Worm (Caenorhabditis elegans) whole organism, L4 larva: ENCODE measurements around the gene idpp-16.

Experiments used
- D1046.2 ChIP-seq: fragments of 200-800 bp; sonication (Bioruptor generic); IDR thresholded peaks from 2 replicates; pipeline ENCODE4 v1.3.6; 2022; ENCODE audit warnings: missing genetic modification characterization, missing compliant biosample characterization
- F10B5.3 ChIP-seq: sonication (generic microtip); optimal IDR thresholded peaks from 2 replicates; lab custom pipeline; 2016; ENCODE audit warnings: mild to moderate bottlenecking, missing genetic modification characterization, missing compliant biosample characterization
- F37D6.2 ChIP-seq: sonication (generic microtip); optimal IDR thresholded peaks from 2 replicates; lab custom pipeline; 2016; ENCODE audit warnings: mild to moderate bottlenecking, missing genetic modification characterization, missing compliant biosample characterization
- T20F7.1 ChIP-seq: fragments of 200-800 bp; sonication (Bioruptor generic); optimal IDR thresholded peaks from 2 replicates; lab custom pipeline; 2018; ENCODE audit warnings: mild to moderate bottlenecking, missing genetic modification characterization, missing compliant biosample characterization
- Y5F2A.4 ChIP-seq: fragments of 200-800 bp; sonication (Bioruptor generic); optimal IDR thresholded peaks from 2 replicates; lab custom pipeline; 2018; ENCODE audit warnings: mild to moderate bottlenecking, missing genetic modification characterization, missing compliant biosample characterization
- aha-1 ChIP-seq: fragments of 150-350 bp; peaks from one replicate; lab custom pipeline; 2014; ENCODE audit warnings: missing biosample characterization, missing genetic modification characterization
- arid-1 ChIP-seq: fragments of 200-800 bp; sonication (Bioruptor generic); conservative IDR thresholded peaks from 2 replicates; pipeline ENCODE4 v1.3.6; 2022; ENCODE audit warnings: missing genetic modification reagents, missing genetic modification characterization, missing compliant biosample characterization
- ceh-28 ChIP-seq: fragments of 150-350 bp; optimal IDR thresholded peaks from 2 replicates; lab custom pipeline; 2014; ENCODE audit warnings: missing biosample characterization, missing genetic modification reagents, missing genetic modification characterization
- ces-1 ChIP-seq: fragments of 150-350 bp; sonication (generic microtip); optimal IDR thresholded peaks from 4 replicates; lab custom pipeline; 2014; ENCODE audit warnings: missing biosample characterization, missing genetic modification reagents, missing genetic modification characterization
- cey-2 ChIP-seq: sonication (generic microtip); optimal IDR thresholded peaks from 3 replicates; lab custom pipeline; 2017; ENCODE audit warnings: missing genetic modification characterization, mild to moderate bottlenecking, missing compliant biosample characterization, antibody characterized with exemption, borderline replicate concordance; ENCODE audit not compliant: insufficient read depth
- ctbp-1 ChIP-seq: fragments of 200-800 bp; sonication (Bioruptor generic); IDR thresholded peaks from 2 replicates; pipeline ENCODE4 v1.3.6; 2022; ENCODE audit warnings: missing genetic modification reagents, missing genetic modification characterization, missing compliant biosample characterization
- daf-12 ChIP-seq: fragments of 150-350 bp; optimal IDR thresholded peaks from 2 replicates; lab custom pipeline; 2014; ENCODE audit warnings: missing biosample characterization, missing genetic modification reagents, missing genetic modification characterization
- dmd-6 ChIP-seq: fragments of 200-800 bp; sonication (Bioruptor generic); IDR thresholded peaks from 2 replicates; pipeline ENCODE4 v1.3.6; 2022; ENCODE audit warnings: missing genetic modification reagents, missing genetic modification characterization, missing compliant biosample characterization
- dpl-1 ChIP-seq: fragments of 150-350 bp; optimal IDR thresholded peaks from 2 replicates; lab custom pipeline; 2014; ENCODE audit warnings: missing biosample characterization, missing genetic modification reagents, missing genetic modification characterization
- dve-1 ChIP-seq: sonication (generic microtip); optimal IDR thresholded peaks from 2 replicates; lab custom pipeline; 2017; ENCODE audit warnings: antibody characterized with exemption, mild to moderate bottlenecking, missing genetic modification characterization, missing compliant biosample characterization; ENCODE audit not compliant: insufficient read depth
- egl-43 ChIP-seq: fragments of 200-800 bp; sonication (Bioruptor generic); IDR thresholded peaks from 2 replicates; pipeline ENCODE4 v1.3.6; 2022; ENCODE audit warnings: missing genetic modification reagents, missing genetic modification characterization, missing compliant biosample characterization
- fos-1 ChIP-seq: fragments of 150-350 bp; optimal IDR thresholded peaks from 2 replicates; lab custom pipeline; 2014; ENCODE audit warnings: missing biosample characterization, missing genetic modification characterization
- hlh-11 ChIP-seq: fragments of 200-800 bp; sonication (Bioruptor generic); optimal IDR thresholded peaks from 2 replicates; lab custom pipeline; 2018; ENCODE audit warnings: mild to moderate bottlenecking, missing genetic modification characterization, missing compliant biosample characterization
- hlh-30 ChIP-seq: sonication (generic microtip); optimal IDR thresholded peaks from 2 replicates; lab custom pipeline; 2017; ENCODE audit warnings: antibody characterized with exemption, mild to moderate bottlenecking, missing genetic modification characterization, missing compliant biosample characterization; ENCODE audit not compliant: insufficient read depth
- lin-1 ChIP-seq: fragments of 200-800 bp; sonication (Bioruptor generic); IDR thresholded peaks from 2 replicates; pipeline ENCODE4 v1.3.6; 2022; ENCODE audit warnings: missing genetic modification reagents, missing genetic modification characterization, missing compliant biosample characterization
- lin-15B ChIP-seq: fragments of 150-350 bp; sonication (generic microtip); optimal IDR thresholded peaks from 3 replicates; lab custom pipeline; 2014; ENCODE audit warnings: missing biosample characterization, missing genetic modification characterization
- lin-29 ChIP-seq: fragments of 200-800 bp; sonication (Bioruptor generic); IDR thresholded peaks from 2 replicates; pipeline ENCODE4 v1.3.6; 2022; ENCODE audit warnings: missing genetic modification reagents, missing genetic modification characterization, missing compliant biosample characterization
- lin-38 ChIP-seq: fragments of 200-800 bp; sonication (Bioruptor generic); IDR thresholded peaks from 2 replicates; pipeline ENCODE4 v1.3.6; 2022; ENCODE audit warnings: missing genetic modification reagents, missing genetic modification characterization, missing compliant biosample characterization
- lir-3 ChIP-seq: sonication (generic microtip); optimal IDR thresholded peaks from 2 replicates; lab custom pipeline; 2016; ENCODE audit warnings: mild to moderate bottlenecking, missing genetic modification characterization, missing compliant biosample characterization
- lsy-2 ChIP-seq, 2 experiments: fragments of 150-350 bp in 1 of 2; sonication (generic microtip) in 1 of 2; optimal IDR thresholded peaks; 2 replicates each; lab custom pipeline; 2014 to 2017; ENCODE audit warnings: missing biosample characterization in 2 of 2, missing genetic modification characterization in 2 of 2
- madf-9 ChIP-seq: fragments of 200-800 bp; sonication (Bioruptor generic); conservative IDR thresholded peaks from 2 replicates; pipeline ENCODE4 v1.3.6; 2022; ENCODE audit warnings: missing genetic modification reagents, missing genetic modification characterization, missing compliant biosample characterization
- mdl-1 ChIP-seq, 2 experiments: fragments of 150-350 bp in 1 of 2; sonication (generic microtip) in 1 of 2; optimal IDR thresholded peaks; 2 replicates each; lab custom pipeline; 2014 to 2017; ENCODE audit warnings: missing biosample characterization in 2 of 2, missing genetic modification characterization in 2 of 2
- mdt-29 ChIP-seq: fragments of 200-800 bp; sonication (Bioruptor generic); IDR thresholded peaks from 2 replicates; pipeline ENCODE4 v1.3.6; 2022; ENCODE audit warnings: missing genetic modification reagents, missing genetic modification characterization, missing compliant biosample characterization
- mep-1 ChIP-seq: fragments of 150-350 bp; sonication (generic microtip); optimal IDR thresholded peaks from 3 replicates; lab custom pipeline; 2014; ENCODE audit warnings: missing biosample characterization, missing genetic modification characterization
- nhr-11 ChIP-seq: fragments of 150-350 bp; optimal IDR thresholded peaks from 2 replicates; lab custom pipeline; 2014; ENCODE audit warnings: missing biosample characterization, missing genetic modification characterization
- nhr-111 ChIP-seq: fragments of 200-800 bp; sonication (Bioruptor generic); optimal IDR thresholded peaks from 2 replicates; lab custom pipeline; 2018; ENCODE audit warnings: mild to moderate bottlenecking, missing genetic modification characterization, missing compliant biosample characterization
- nhr-25 ChIP-seq: sonication (generic microtip); optimal IDR thresholded peaks from 2 replicates; lab custom pipeline; 2017; ENCODE audit warnings: missing genetic modification characterization, mild to moderate bottlenecking, missing compliant biosample characterization, antibody characterized with exemption, moderate library complexity, borderline replicate concordance; ENCODE audit not compliant: insufficient read depth
- nhr-28 ChIP-seq: fragments of 150-350 bp; optimal IDR thresholded peaks from 2 replicates; lab custom pipeline; 2014; ENCODE audit warnings: missing biosample characterization, missing genetic modification characterization
- nhr-48 ChIP-seq: sonication (generic microtip); optimal IDR thresholded peaks from 2 replicates; lab custom pipeline; 2016; ENCODE audit warnings: mild to moderate bottlenecking, missing genetic modification characterization, missing compliant biosample characterization
- pha-4 ChIP-seq, 2 experiments: fragments of 150-350 bp in 1 of 2; fragments of 200-800 bp in 1 of 2; sonication (Bioruptor generic) in 1 of 2; IDR thresholded peaks in 1 of 2; optimal IDR thresholded peaks in 1 of 2; 2 replicates each; pipeline versions ENCODE4 v1.3.6 to Lab custom; 2014 to 2022; ENCODE audit warnings: missing genetic modification characterization in 2 of 2, missing genetic modification reagents in 2 of 2, missing biosample characterization in 1 of 2, missing compliant biosample characterization in 1 of 2
- php-3 ChIP-seq: fragments of 200-800 bp; sonication (Bioruptor generic); IDR thresholded peaks from 2 replicates; pipeline ENCODE4 v1.3.6; 2022; ENCODE audit warnings: missing genetic modification reagents, missing genetic modification characterization, missing compliant biosample characterization
- pqm-1 ChIP-seq: sonication (generic microtip); optimal IDR thresholded peaks from 2 replicates; lab custom pipeline; 2017; ENCODE audit warnings: missing biosample characterization, missing genetic modification characterization
- rbr-2 ChIP-seq: sonication (generic microtip); optimal IDR thresholded peaks from 2 replicates; lab custom pipeline; 2016; ENCODE audit warnings: missing genotype, missing genetic modification characterization, missing compliant biosample characterization
- sdz-12 ChIP-seq: fragments of 200-800 bp; sonication (Bioruptor generic); optimal IDR thresholded peaks from 2 replicates; lab custom pipeline; 2018; ENCODE audit warnings: mild to moderate bottlenecking, missing genetic modification characterization, missing compliant biosample characterization
- set-16 ChIP-seq: fragments of 200-800 bp; sonication (Bioruptor generic); IDR thresholded peaks from 2 replicates; pipeline ENCODE4 v1.3.6; 2022; ENCODE audit warnings: missing genetic modification reagents, missing genetic modification characterization, missing compliant biosample characterization
- spr-3 ChIP-seq: fragments of 200-800 bp; sonication (Bioruptor generic); optimal IDR thresholded peaks from 2 replicates; lab custom pipeline; 2018; ENCODE audit warnings: mild to moderate bottlenecking, missing genetic modification characterization, missing compliant biosample characterization
- tra-1 ChIP-seq: fragments of 200-800 bp; sonication (Bioruptor generic); IDR thresholded peaks from 2 replicates; pipeline ENCODE4 v1.3.6; 2022; ENCODE audit warnings: missing genetic modification reagents, missing genetic modification characterization, missing compliant biosample characterization
- vab-7 ChIP-seq: fragments of 200-800 bp; sonication (Bioruptor generic); IDR thresholded peaks from 2 replicates; pipeline ENCODE4 v1.3.6; 2022; ENCODE audit warnings: missing genetic modification reagents, missing genetic modification characterization, missing compliant biosample characterization
- zip-11 ChIP-seq: fragments of 200-800 bp; sonication (Bioruptor generic); IDR thresholded peaks from 2 replicates; pipeline ENCODE4 v1.3.6; 2022; ENCODE audit warnings: missing genetic modification characterization, missing compliant biosample characterization
- zip-2 ChIP-seq: fragments of 150-350 bp; optimal IDR thresholded peaks from 2 replicates; lab custom pipeline; 2014; ENCODE audit warnings: missing biosample characterization, missing genetic modification characterization
- ztf-11 ChIP-seq: fragments of 150-350 bp; optimal IDR thresholded peaks from 2 replicates; lab custom pipeline; 2014; ENCODE audit warnings: missing biosample characterization, missing genetic modification characterization

idpp-16 gene

ce11 chrV:11615948-11616681, 9.8 kb upstream of the idpp-16 start, which contains the start of gene nlp-24 (continued):
- peak; percentile 22 for TF ChIP-seq hlh-11

ce11 chrV:11614805-11615497, 8.6 kb upstream of the idpp-16 start:
- TF ChIP-seq Y5F2A.4 (GFP tag; lab: Kevin White, UChicago) (no peak), D1046.2 (GFP tag; lab: Robert Waterston, UW) (no peak), fos-1 (tag; lab: Kevin White, UChicago) (no peak), hlh-11 (peak; percentile 52), nhr-25 (tag; lab: Kevin White, UChicago) (peak; percentile 85), lin-29 (GFP tag; lab: Robert Waterston, UW) (no peak), pha-4 (GFP tag; IDR thresholded peaks at IDR 0.05; lab: Robert Waterston, UW) (no peak), pha-4 (tag; optimal IDR thresholded peaks at IDR 0.05; lab: Kevin White, UChicago) (no peak), mep-1 (peak; percentile 26), lsy-2 (tag; optimal IDR thresholded peaks at IDR 0.05; lab: Kevin White, UChicago) (peak in 1 of 2 experiments; percentile 37), nhr-11 (tag; lab: Kevin White, UChicago) (no peak), pqm-1 (tag; lab: Kevin White, UChicago) (no peak), hlh-30 (tag; lab: Kevin White, UChicago) (peak; percentile 76), madf-9 (GFP tag; lab: Robert Waterston, UW) (no peak), vab-7 (GFP tag; lab: Robert Waterston, UW) (no peak), ces-1 (GFP tag; lab: Kevin White, UChicago) (no peak), arid-1 (GFP tag; lab: Robert Waterston, UW) (no peak), ztf-11 (tag; lab: Kevin White, UChicago) (no peak), aha-1 (peak; percentile 93), daf-12 (tag; lab: Kevin White, UChicago) (no peak), F10B5.3 (no peak), T20F7.1 (peak; percentile 31), tra-1 (GFP tag; lab: Robert Waterston, UW) (no peak), sdz-12 (no peak), set-16 (GFP tag; lab: Robert Waterston, UW) (no peak), lin-1 (GFP tag; lab: Robert Waterston, UW) (no peak), dve-1 (tag; lab: Kevin White, UChicago) (peak; percentile 81), ctbp-1 (GFP tag; lab: Robert Waterston, UW) (no peak), lin-15B (tag; lab: Kevin White, UChicago) (no peak), ceh-28 (tag; lab: Kevin White, UChicago) (no peak), nhr-48 (tag; lab: Kevin White, UChicago) (peak; percentile 65), spr-3 (GFP tag; lab: Kevin White, UChicago) (no peak), mdl-1 (tag; optimal IDR thresholded peaks at IDR 0.05; lab: Kevin White, UChicago) (no peak), mdt-29 (no peak), dpl-1 (GFP tag; lab: Kevin White, UChicago) (no peak), nhr-111 (GFP tag; lab: Kevin White, UChicago) (no peak), F37D6.2 (tag; lab: Kevin White, UChicago) (no peak), lir-3 (tag; lab: Kevin White, UChicago) (no peak), php-3 (GFP tag; lab: Robert Waterston, UW) (0 out of 2 replicates have a peak, but pooled peaks have one; percentile 16), cey-2 (tag; lab: Kevin White, UChicago) (no peak), rbr-2 (tag; lab: Kevin White, UChicago) (no peak), zip-11 (GFP tag; lab: Robert Waterston, UW) (no peak), dmd-6 (peak; percentile 85), egl-43 (GFP tag; lab: Robert Waterston, UW) (no peak), lin-38 (GFP tag; lab: Robert Waterston, UW) (no peak), nhr-28 (tag; lab: Kevin White, UChicago) (peak; percentile 68), zip-2 (tag; lab: Kevin White, UChicago) (no peak)
